Worm (Caenorhabditis elegans) whole organism, mixed stage, embryonic: ENCODE data around the gene mrpl-16.

Experiments used
- M03D4.4 ChIP-seq: sonication (generic microtip); optimal IDR thresholded peaks from 2 replicates; lab custom pipeline; 2017; ENCODE audit warnings: mild to moderate bottlenecking, missing genetic modification characterization, missing compliant biosample characterization
- bed-3 ChIP-seq: fragments of 200-800 bp; sonication (Bioruptor generic); optimal IDR thresholded peaks from 3 replicates; lab custom pipeline; 2018; ENCODE audit warnings: mild to moderate bottlenecking, missing genetic modification characterization, moderate library complexity, missing compliant biosample characterization
- blmp-1 ChIP-seq: fragments of 150-350 bp; optimal IDR thresholded peaks from 2 replicates; lab custom pipeline; 2014; ENCODE audit warnings: missing biosample characterization, missing genetic modification characterization
- ceh-39 ChIP-seq: fragments of 150-350 bp; optimal IDR thresholded peaks from 2 replicates; lab custom pipeline; 2014; ENCODE audit warnings: missing biosample characterization, missing genetic modification characterization
- ceh-43 ChIP-seq: fragments of 200-800 bp; sonication (Bioruptor generic); optimal IDR thresholded peaks from 2 replicates; lab custom pipeline; 2018; ENCODE audit warnings: mild to moderate bottlenecking, missing genetic modification characterization, moderate library complexity, missing compliant biosample characterization
- ceh-83 ChIP-seq: fragments of 200-800 bp; sonication (Bioruptor generic); optimal IDR thresholded peaks from 2 replicates; lab custom pipeline; 2018; ENCODE audit warnings: mild to moderate bottlenecking, missing genetic modification characterization, missing compliant biosample characterization
- cnd-1 ChIP-seq: fragments of 200-800 bp; sonication (Bioruptor generic); optimal IDR thresholded peaks from 2 replicates; lab custom pipeline; 2018; ENCODE audit warnings: mild to moderate bottlenecking, missing genetic modification characterization, missing compliant biosample characterization
- drap-1 ChIP-seq: fragments of 200-800 bp; sonication (Bioruptor generic); optimal IDR thresholded peaks from 3 replicates; lab custom pipeline; 2018; ENCODE audit warnings: mild to moderate bottlenecking, missing genetic modification characterization, missing compliant biosample characterization
- flh-1 ChIP-seq: fragments of 200-800 bp; sonication (Bioruptor generic); optimal IDR thresholded peaks from 2 replicates; lab custom pipeline; 2018; ENCODE audit warnings: mild to moderate bottlenecking, missing genetic modification characterization, moderate library complexity, missing compliant biosample characterization
- ham-2 ChIP-seq: fragments of 200-800 bp; sonication (Bioruptor generic); optimal IDR thresholded peaks from 2 replicates; lab custom pipeline; 2018; ENCODE audit warnings: mild to moderate bottlenecking, missing genetic modification characterization, missing compliant biosample characterization
- hlh-1 ChIP-seq: fragments of 150-350 bp; optimal IDR thresholded peaks from 2 replicates; lab custom pipeline; 2014; ENCODE audit warnings: missing biosample characterization, missing genetic modification reagents, missing genetic modification characterization
- lin-13 ChIP-seq: fragments of 150-350 bp; optimal IDR thresholded peaks from 2 replicates; lab custom pipeline; 2014; ENCODE audit warnings: missing biosample characterization, missing genetic modification characterization
- lsy-2 ChIP-seq: fragments of 150-350 bp; optimal IDR thresholded peaks from 2 replicates; lab custom pipeline; 2014; ENCODE audit warnings: missing biosample characterization, missing genetic modification characterization
- mab-5 ChIP-seq: fragments of 150-350 bp; optimal IDR thresholded peaks from 2 replicates; lab custom pipeline; 2014; ENCODE audit warnings: missing biosample characterization, missing genetic modification characterization
- mep-1 ChIP-seq: fragments of 150-350 bp; optimal IDR thresholded peaks from 2 replicates; lab custom pipeline; 2017; ENCODE audit warnings: missing biosample characterization, missing genetic modification reagents, missing genetic modification characterization, inconsistent platforms
- mls-2 ChIP-seq: sonication (generic microtip); optimal IDR thresholded peaks from 2 replicates; lab custom pipeline; 2016; ENCODE audit warnings: mild to moderate bottlenecking, missing genetic modification characterization, moderate library complexity, missing compliant biosample characterization
- nhr-12 ChIP-seq: fragments of 150-350 bp; optimal IDR thresholded peaks from 2 replicates; lab custom pipeline; 2014; ENCODE audit warnings: missing biosample characterization, missing genetic modification characterization
- nhr-2 ChIP-seq: fragments of 150-350 bp; optimal IDR thresholded peaks from 2 replicates; lab custom pipeline; 2014; ENCODE audit warnings: missing biosample characterization, missing genetic modification characterization
- nhr-237 ChIP-seq: fragments of 150-350 bp; optimal IDR thresholded peaks from 2 replicates; lab custom pipeline; 2014; ENCODE audit warnings: missing biosample characterization, missing genetic modification characterization
- nhr-76 ChIP-seq: sonication (generic microtip); optimal IDR thresholded peaks from 2 replicates; lab custom pipeline; 2017; ENCODE audit warnings: missing biosample characterization, missing genetic modification characterization
- pha-4 ChIP-seq: fragments of 150-350 bp; optimal IDR thresholded peaks from 2 replicates; lab custom pipeline; 2018; ENCODE audit warnings: missing biosample characterization, missing genetic modification reagents, missing genetic modification characterization
- sem-2 ChIP-seq: fragments of 200-800 bp; sonication (Bioruptor generic); optimal IDR thresholded peaks from 2 replicates; lab custom pipeline; 2018; ENCODE audit warnings: mild to moderate bottlenecking, missing genetic modification characterization, missing compliant biosample characterization
- snpc-4 ChIP-seq: fragments of 150-350 bp; optimal IDR thresholded peaks from 2 replicates; lab custom pipeline; 2014; ENCODE audit warnings: missing biosample characterization, missing genetic modification characterization
- sptf-1 ChIP-seq: sonication (generic microtip); optimal IDR thresholded peaks from 2 replicates; lab custom pipeline; 2017; ENCODE audit warnings: mild to moderate bottlenecking, missing genetic modification characterization, moderate library complexity, missing compliant biosample characterization
- tbx-8 ChIP-seq: fragments of 200-800 bp; sonication (Bioruptor generic); optimal IDR thresholded peaks from 2 replicates; lab custom pipeline; 2018; ENCODE audit warnings: mild to moderate bottlenecking, missing genetic modification characterization, moderate library complexity, missing compliant biosample characterization
- unc-120 ChIP-seq: sonication (generic microtip); optimal IDR thresholded peaks from 2 replicates; lab custom pipeline; 2017; ENCODE audit warnings: missing genetic modification characterization, missing compliant biosample characterization; ENCODE audit not compliant: poor library complexity, severe bottlenecking
- unc-39 ChIP-seq: fragments of 150-350 bp; optimal IDR thresholded peaks from 2 replicates; lab custom pipeline; 2014; ENCODE audit warnings: missing biosample characterization, missing genetic modification characterization
- unc-62 ChIP-seq: fragments of 150-350 bp; optimal IDR thresholded peaks from 2 replicates; lab custom pipeline; 2014; ENCODE audit warnings: missing biosample characterization, missing genetic modification reagents, missing genetic modification characterization
- ztf-11 ChIP-seq: fragments of 150-350 bp; optimal IDR thresholded peaks from 2 replicates; lab custom pipeline; 2014; ENCODE audit warnings: missing biosample characterization, missing genetic modification characterization

The mrpl-16 gene

ce11 chrIII:4689595-4689994 lies 14.6 kb upstream of the mrpl-16 start (continued):
- TF ChIP-seq nhr-12 (tag; lab: Kevin White, UChicago) (peak; percentile 26), unc-120 (tag; lab: Kevin White, UChicago) (peak; percentile 71), bed-3 (GFP tag; lab: Kevin White, UChicago) (peak; percentile 77), M03D4.4 (peak; percentile 87), snpc-4 (no peak), drap-1 (GFP tag; lab: Kevin White, UChicago) (peak; percentile 89), lin-13 (peak; percentile 38), nhr-2 (tag; lab: Kevin White, UChicago) (no peak), unc-39 (tag; lab: Kevin White, UChicago) (no peak)

- no peak for TF ChIP-seq mls-2 (tag; lab: Kevin White, UChicago)
- TF ChIP-seq flh-1 (GFP tag; lab: Kevin White, UChicago): no peak
- peak; percentile 55 for TF ChIP-seq lsy-2 (tag; lab: Kevin White, UChicago)
- peak; percentile 74 for TF ChIP-seq mep-1 (tag; lab: Kevin White, UChicago)
- peak; percentile 7 for TF ChIP-seq nhr-237 (tag; lab: Kevin White, UChicago)
- no peak for TF ChIP-seq bed-3 (GFP tag; lab: Kevin White, UChicago)
- no peak for TF ChIP-seq ceh-43 (GFP tag; lab: Kevin White, UChicago)
- TF ChIP-seq unc-62: no peak
Observed at ce11 chrIII:4693281-4693680, 10.9 kb upstream of the mrpl-16 start, which contains the start of gene nifk-1. Gene nifk-1 (minus strand): TSS chrIII:4693307.

ce11 chrIII:4693695-4694094 lies 10.5 kb upstream of the mrpl-16 start, which contains the start of gene T04A8.8:
Gene T04A8.8 (plus strand): TSS chrIII:4693995.
- TF ChIP-seq pha-4 (tag; lab: Kevin White, UChicago) (no peak), nhr-12 (tag; lab: Kevin White, UChicago) (no peak), lin-13 (no peak), cnd-1 (tag; lab: Kevin White, UChicago) (no peak), ham-2 (no peak), drap-1 (GFP tag; lab: Kevin White, UChicago) (no peak), unc-62 (no peak), hlh-1 (tag; lab: Kevin White, UChicago) (no peak)

- TF ChIP-seq nhr-237 (tag; lab: Kevin White, UChicago) (no peak), lin-13 (no peak), sptf-1 (tag; lab: Kevin White, UChicago) (no peak), mab-5 (no peak), lsy-2 (tag; lab: Kevin White, UChicago) (no peak), flh-1 (GFP tag; lab: Kevin White, UChicago) (no peak), nhr-76 (tag; lab: Kevin White, UChicago) (no peak), ztf-11 (no peak), unc-120 (tag; lab: Kevin White, UChicago) (no peak), drap-1 (GFP tag; lab: Kevin White, UChicago) (no peak), hlh-1 (tag; lab: Kevin White, UChicago) (no peak)
Observed at ce11 chrIII:4695057-4695456, 9.1 kb upstream of the mrpl-16 start, which contains the start of gene T04A8.7. Gene T04A8.7 (plus strand): TSS chrIII:4695357.

- no peak for TF ChIP-seq M03D4.4
- TF ChIP-seq nhr-12 (tag; lab: Kevin White, UChicago): no peak
- TF ChIP-seq hlh-1 (tag; lab: Kevin White, UChicago): no peak
- no peak for TF ChIP-seq ceh-83 (GFP tag; lab: Kevin White, UChicago)
- no peak for TF ChIP-seq mab-5
- no peak for TF ChIP-seq blmp-1 (tag; lab: Kevin White, UChicago)
- TF ChIP-seq snpc-4: no peak
- TF ChIP-seq tbx-8 (GFP tag; lab: Kevin White, UChicago): no peak
- no peak for TF ChIP-seq nhr-2 (tag; lab: Kevin White, UChicago)
- no peak for TF ChIP-seq ceh-39
- no peak for TF ChIP-seq sem-2 (GFP tag; lab: Kevin White, UChicago)
- TF ChIP-seq ztf-11: no peak
- TF ChIP-seq, all 35 proteins: peak for 0
Observed at ce11 chrIII:4696903-4697302, 7.3 kb upstream of the mrpl-16 start.

- TF ChIP-seq sem-2 (GFP tag; lab: Kevin White, UChicago) (no peak), tbx-8 (GFP tag; lab: Kevin White, UChicago) (no peak), mep-1 (tag; lab: Kevin White, UChicago) (no peak), flh-1 (GFP tag; lab: Kevin White, UChicago) (no peak), ceh-83 (GFP tag; lab: Kevin White, UChicago) (no peak), snpc-4 (no peak), pha-4 (tag; lab: Kevin White, UChicago) (no peak), cnd-1 (tag; lab: Kevin White, UChicago) (no peak), unc-39 (tag; lab: Kevin White, UChicago) (no peak), blmp-1 (tag; lab: Kevin White, UChicago) (no peak), ztf-11 (no peak), ceh-39 (no peak)
Observed at ce11 chrIII:4697819-4698218, 6.4 kb upstream of the mrpl-16 start, which contains the start of gene dnj-18. Gene dnj-18 (plus strand): TSS chrIII:4698119.
